Worm (Caenorhabditis elegans): Measurements from ENCODE around the gene T26A5.2.

T26A5.2 gene

DNA sequence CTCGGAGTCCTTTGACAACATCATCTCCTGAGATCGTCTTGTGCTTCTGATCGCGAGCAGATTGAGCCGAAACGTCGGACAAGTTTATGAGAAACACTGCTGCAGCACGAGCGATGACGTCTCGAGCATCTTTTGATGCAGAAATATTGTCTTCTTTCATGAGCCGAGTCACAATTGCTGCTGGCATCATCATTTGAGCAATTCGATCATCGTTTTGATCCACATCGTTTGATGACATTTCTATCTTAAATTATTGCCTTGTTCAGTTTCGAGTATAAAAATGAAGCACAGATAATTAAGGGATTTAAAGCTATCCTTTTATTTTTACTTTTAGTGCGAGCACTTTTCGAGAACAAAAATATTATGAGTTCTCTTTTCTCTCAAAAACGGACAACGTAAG, 4.5 kb upstream of the T26A5.2 start, which contains the start of gene T26A5.8:
Gene T26A5.8, minus strand, starts transcription at position 247 of the 400 bp plus-strand sequence.
- TF ChIP-seq nhr-12 (tag; optimal IDR thresholded peaks at IDR 0.05) (no peak), hlh-1 (tag; optimal IDR thresholded peaks at IDR 0.05) (no peak), ces-1 (GFP tag; optimal IDR thresholded peaks at IDR 0.05) (no peak), tbx-8 (GFP tag; optimal IDR thresholded peaks at IDR 0.05) (no peak), ceh-43 (GFP tag; optimal IDR thresholded peaks at IDR 0.05) (no peak), elt-1 (tag; optimal IDR thresholded peaks at IDR 0.05; ENCODE audit: borderline replicate concordance, insufficient read depth) (no peak), blmp-1 (tag; optimal IDR thresholded peaks at IDR 0.05) (no peak), lin-32 (GFP tag; optimal IDR thresholded peaks at IDR 0.05) (no peak), sem-2 (GFP tag; optimal IDR thresholded peaks at IDR 0.05) (no peak), elt-3 (tag; optimal IDR thresholded peaks at IDR 0.05) (no peak), unc-120 (tag; optimal IDR thresholded peaks at IDR 0.05; ENCODE audit: poor library complexity, severe bottlenecking) (no peak)

DNA sequence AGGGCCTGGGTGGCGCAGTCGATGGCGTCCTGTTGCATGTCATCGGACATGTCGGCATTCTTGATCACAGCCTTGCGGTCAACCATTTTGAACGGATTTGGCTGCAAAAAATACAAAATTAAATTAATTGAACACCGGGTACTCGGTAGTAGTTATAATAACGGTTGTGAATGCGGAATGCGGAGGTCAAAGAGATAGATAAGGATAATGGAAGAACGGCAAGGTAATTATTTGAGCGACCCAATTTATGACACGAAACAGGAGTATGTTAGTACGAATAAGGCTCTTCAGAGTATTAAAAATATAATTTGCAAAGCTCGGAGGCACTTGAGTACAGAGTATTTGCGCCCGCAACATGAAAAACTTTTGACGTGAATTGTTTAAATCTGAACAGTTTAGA, 3.4 kb upstream of the T26A5.2 start, which contains the start of gene dlc-1:
Gene dlc-1, minus strand, starts transcription at position 101 of the 400 bp plus-strand sequence.
- TF ChIP-seq elt-1 (tag; optimal IDR thresholded peaks at IDR 0.05; ENCODE audit: borderline replicate concordance, insufficient read depth) (no peak), tbx-8 (GFP tag; optimal IDR thresholded peaks at IDR 0.05) (no peak)

DNA sequence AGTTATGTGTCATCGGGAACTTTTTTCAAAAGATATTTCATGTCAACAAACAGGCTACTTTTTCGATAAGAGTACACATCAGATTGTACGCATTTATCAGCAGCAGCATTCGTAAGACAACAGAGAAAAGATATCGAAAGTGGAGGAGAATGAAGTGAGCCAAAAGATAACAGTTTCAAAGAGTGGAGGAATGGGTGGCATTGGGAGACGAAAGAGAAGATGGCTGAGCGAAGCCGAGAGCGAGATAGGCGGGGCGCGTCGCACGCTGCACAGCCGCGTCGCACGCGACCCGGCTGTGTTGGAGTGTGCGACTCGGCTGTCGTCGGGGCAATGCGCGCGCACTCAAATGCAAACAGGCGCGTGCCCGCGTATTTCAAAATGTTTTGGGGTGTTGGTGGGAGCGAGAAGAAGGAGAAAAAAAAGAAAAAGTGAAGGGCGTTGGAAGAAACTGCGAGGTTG, 3.0 kb upstream of the T26A5.2 start:
- TF ChIP-seq sptf-1 (tag; optimal IDR thresholded peaks at IDR 0.05) (peak; percentile 66), drap-1 (GFP tag; optimal IDR thresholded peaks at IDR 0.05) (peak; percentile 22), elt-1 (tag; optimal IDR thresholded peaks at IDR 0.05; ENCODE audit: borderline replicate concordance, insufficient read depth) (no peak), unc-120 (tag; optimal IDR thresholded peaks at IDR 0.05; ENCODE audit: poor library complexity, severe bottlenecking) (peak; percentile 72), ces-1 (GFP tag; optimal IDR thresholded peaks at IDR 0.05) (no peak), M03D4.4 (tag; optimal IDR thresholded peaks at IDR 0.05) (peak; percentile 64), pha-4 (tag; optimal IDR thresholded peaks at IDR 0.05) (peak; percentile 39), nhr-237 (tag; optimal IDR thresholded peaks at IDR 0.05) (peak; percentile 48), hlh-1 (tag; optimal IDR thresholded peaks at IDR 0.05) (peak; percentile 46), ham-2 (GFP tag; optimal IDR thresholded peaks at IDR 0.05) (peak; percentile 27), mab-5 (tag; optimal IDR thresholded peaks at IDR 0.05) (no peak)

DNA sequence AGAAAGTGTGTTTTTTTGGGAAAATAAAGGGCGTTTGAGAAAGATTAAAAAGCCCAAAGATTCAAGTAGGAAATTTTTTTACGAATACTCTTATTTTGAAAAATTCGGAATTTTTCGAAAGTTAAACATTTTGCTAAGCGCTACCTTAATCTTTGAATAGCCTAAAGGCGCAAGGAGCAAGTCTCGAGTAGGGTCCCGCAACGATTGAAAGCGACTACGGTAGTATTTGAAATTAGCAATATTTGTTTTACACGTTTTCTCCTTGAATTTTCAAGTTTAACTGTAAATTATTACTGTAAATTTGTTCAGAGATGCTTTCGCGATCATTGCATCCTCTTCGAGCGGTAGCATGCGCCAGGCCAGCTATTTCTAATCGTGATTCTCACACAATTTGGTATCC, 2.2 kb upstream of the T26A5.2 start, which contains the start of gene nduf-2.2:
Gene nduf-2.2, plus strand, starts transcription at position 310 of the 400 bp plus-strand sequence.
- no peak for TF ChIP-seq hlh-1 (tag; optimal IDR thresholded peaks at IDR 0.05)
- no peak for TF ChIP-seq nhr-12 (tag; optimal IDR thresholded peaks at IDR 0.05)
- no peak for TF ChIP-seq unc-39 (tag; optimal IDR thresholded peaks at IDR 0.05)
- TF ChIP-seq sem-2 (GFP tag; optimal IDR thresholded peaks at IDR 0.05), result no peak
- TF ChIP-seq zip-8 (tag; optimal IDR thresholded peaks at IDR 0.05), result no peak
- no peak for TF ChIP-seq nhr-28 (tag; optimal IDR thresholded peaks at IDR 0.05)

DNA sequence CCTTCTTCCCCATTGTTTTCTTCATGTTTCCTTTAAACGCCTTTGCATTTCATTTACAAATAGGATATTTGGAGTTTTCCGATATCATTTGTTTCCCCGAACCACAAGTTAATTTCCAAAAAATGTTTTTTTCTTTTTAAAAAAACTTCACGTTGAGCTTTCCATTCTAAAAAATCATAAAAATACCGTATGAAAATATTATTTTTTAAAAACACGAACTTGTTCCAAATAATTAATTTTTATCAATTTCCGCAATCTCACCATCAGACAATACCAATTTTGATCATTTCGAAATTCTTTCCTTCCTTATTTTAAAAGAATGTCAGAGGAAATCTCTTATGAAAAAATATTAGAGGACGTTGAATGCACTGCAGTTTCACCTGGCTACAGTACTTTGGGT, 4.3 kb downstream of the T26A5.2 start, which contains the start of gene wht-6:
Gene wht-6, plus strand, starts transcription at position 301 of the 400 bp plus-strand sequence.
- TF ChIP-seq hlh-1 (tag; optimal IDR thresholded peaks at IDR 0.05) (no peak), drap-1 (GFP tag; optimal IDR thresholded peaks at IDR 0.05) (no peak), unc-120 (tag; optimal IDR thresholded peaks at IDR 0.05; ENCODE audit: poor library complexity, severe bottlenecking) (no peak), lin-13 (tag; optimal IDR thresholded peaks at IDR 0.05) (no peak), ham-2 (GFP tag; optimal IDR thresholded peaks at IDR 0.05) (no peak), ces-1 (GFP tag; optimal IDR thresholded peaks at IDR 0.05) (no peak)

DNA sequence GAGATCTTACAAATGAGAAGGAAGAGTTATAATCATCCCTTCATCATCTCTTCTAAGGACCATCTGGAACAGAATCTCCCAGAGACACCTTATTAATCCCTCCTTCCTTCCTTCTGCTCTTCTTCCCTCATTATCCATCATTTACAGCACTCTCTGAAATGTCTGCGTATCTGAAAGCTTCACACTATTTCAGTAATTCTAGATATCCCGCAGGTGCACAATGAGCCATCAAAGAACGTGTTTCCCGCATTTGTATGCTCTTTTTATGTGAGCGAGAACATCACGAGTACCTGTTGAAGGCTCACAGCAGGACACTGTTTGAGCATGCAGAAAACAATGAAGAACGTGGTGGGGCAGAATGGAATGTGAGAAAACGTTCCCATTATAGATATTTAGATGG, 9.3 kb downstream of the T26A5.2 start:
- TF ChIP-seq nhr-76 (tag; optimal IDR thresholded peaks at IDR 0.05) (no peak), nhr-2 (tag; optimal IDR thresholded peaks at IDR 0.05) (peak; percentile 65), elt-1 (tag; optimal IDR thresholded peaks at IDR 0.05; ENCODE audit: borderline replicate concordance, insufficient read depth) (peak; percentile 51)

DNA sequence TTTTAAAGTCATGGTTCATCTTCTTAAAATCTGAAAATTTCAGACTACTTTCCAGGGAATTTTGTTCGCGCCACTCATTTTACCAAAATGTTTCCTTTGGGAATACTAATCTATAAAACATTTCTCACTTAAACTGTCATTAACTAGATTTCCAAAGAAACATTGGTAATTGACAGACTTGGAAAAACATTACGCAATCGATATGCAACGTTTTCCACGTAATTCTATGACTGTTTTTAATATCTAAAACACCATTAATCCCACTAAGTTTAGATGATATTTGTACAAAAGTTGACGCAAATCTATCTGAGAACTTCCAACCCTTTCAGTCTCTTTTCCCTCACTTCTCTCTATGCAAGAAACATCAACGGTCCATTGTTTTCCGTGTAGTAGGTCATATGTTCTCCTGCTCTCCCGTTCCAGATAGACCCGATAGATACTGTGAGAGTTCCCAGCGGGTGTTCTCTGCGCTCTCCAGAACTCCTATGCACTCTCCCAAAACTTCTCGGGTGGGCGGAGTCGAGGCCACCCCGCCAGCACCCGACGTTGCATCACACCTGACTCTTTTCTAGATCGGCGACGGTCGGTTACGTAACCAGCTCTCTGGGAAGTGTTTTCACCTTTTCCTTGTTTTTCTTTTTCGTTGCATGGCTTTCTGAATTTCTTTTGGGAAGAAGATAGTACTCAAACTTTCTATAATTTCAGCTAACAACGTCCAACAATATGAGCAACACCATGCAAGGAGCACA, 11.3 kb downstream of the T26A5.2 start, which contains the start of gene zip-8:
Gene zip-8, plus strand, starts transcription at position 700 of the 749 bp plus-strand sequence.
- no peak for TF ChIP-seq bed-3 (GFP tag; optimal IDR thresholded peaks at IDR 0.05)
- peak; percentile 98 for TF ChIP-seq zip-8 (tag; optimal IDR thresholded peaks at IDR 0.05)
- no peak for TF ChIP-seq ztf-11 (tag; optimal IDR thresholded peaks at IDR 0.05)
- no peak for TF ChIP-seq mab-5 (tag; optimal IDR thresholded peaks at IDR 0.05)
- no peak for TF ChIP-seq nhr-237 (tag; optimal IDR thresholded peaks at IDR 0.05)
- no peak for TF ChIP-seq lsy-2 (tag; optimal IDR thresholded peaks at IDR 0.05)
- no peak for TF ChIP-seq snpc-4 (tag; optimal IDR thresholded peaks at IDR 0.05)
- TF ChIP-seq lin-13 (tag; optimal IDR thresholded peaks at IDR 0.05), result no peak
